Worm (Caenorhabditis elegans) whole organism, mixed stage, embryonic: ENCODE data around the gene F10D7.11.

Source experiments
- ces-1 ChIP-seq: fragments of 150-350 bp; optimal IDR thresholded peaks from 2 replicates; lab custom pipeline; 2014; ENCODE audit warnings: missing biosample characterization, missing genetic modification reagents, missing genetic modification characterization
- elt-3 ChIP-seq: fragments of 150-350 bp; optimal IDR thresholded peaks from 2 replicates; lab custom pipeline; 2014; ENCODE audit warnings: missing biosample characterization, missing genetic modification characterization

DNA sequence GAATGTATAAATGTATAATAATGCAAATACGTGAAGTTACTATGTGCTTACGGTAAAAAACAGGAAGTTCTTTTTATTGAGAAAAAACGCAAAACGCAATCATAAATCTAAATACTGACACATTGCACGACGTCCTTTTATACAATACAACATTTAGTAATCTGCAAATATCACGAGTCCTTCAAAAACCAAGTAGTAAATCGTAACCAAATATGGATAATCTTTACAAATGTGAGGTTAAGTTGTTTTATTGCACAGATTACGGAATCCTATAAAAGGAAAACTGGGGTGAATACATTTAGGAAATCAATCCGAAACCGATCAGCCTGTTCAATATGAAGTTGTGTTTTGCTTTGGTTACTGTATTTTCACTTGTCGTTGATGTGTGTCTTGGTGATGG lies 35.7 kb downstream of the F10D7.11 start, which contains the start of gene F11C7.7:
- TF ChIP-seq elt-3 (no peak), ces-1 (no peak)
